Fruit fly (Drosophila melanogaster) whole organism, prepupa: ENCODE data around the gene CG10195.
A peak's percentile ranks its signal among the peaks of the same experiment; 100 is the strongest.

Experiments
- Blimp-1 ChIP-seq: fragments of 200-800 bp; sonication (Bioruptor generic); optimal IDR thresholded peaks from 3 replicates; lab custom pipeline; 2017; ENCODE audit warnings: missing biosample characterization, missing genetic modification characterization, mild to moderate bottlenecking, moderate library complexity, missing genetic modification reagents
- CG10631 ChIP-seq: fragments of 200-800 bp; sonication (Bioruptor generic); optimal IDR thresholded peaks from 2 replicates; lab custom pipeline; 2016; ENCODE audit warnings: missing biosample characterization, missing genetic modification characterization
- CG10669 ChIP-seq: fragments of 200-800 bp; sonication (Bioruptor generic); optimal IDR thresholded peaks from 3 replicates; lab custom pipeline; 2018; ENCODE audit warnings: missing biosample characterization, mild to moderate bottlenecking, missing genetic modification characterization, moderate library complexity
- CG11294 ChIP-seq: fragments of 200-800 bp; sonication (Bioruptor generic); IDR thresholded peaks from 2 replicates; pipeline ENCODE4 v1.3.6; 2022; ENCODE audit warnings: missing biosample characterization, missing genetic modification characterization
- CG11902 ChIP-seq: fragments of 200-800 bp; sonication (Bioruptor generic); optimal IDR thresholded peaks from 3 replicates; lab custom pipeline; 2016; ENCODE audit warnings: missing biosample characterization, missing genetic modification characterization
- CG15336 ChIP-seq: fragments of 200-800 bp; sonication (Bioruptor generic); IDR thresholded peaks from 2 replicates; pipeline ENCODE4 v1.3.6; 2022; ENCODE audit warnings: missing biosample characterization, missing genetic modification characterization
- CG1621 ChIP-seq: fragments of 200-800 bp; sonication (Bioruptor generic); optimal IDR thresholded peaks from 3 replicates; lab custom pipeline; 2018; ENCODE audit warnings: missing biosample characterization, mild to moderate bottlenecking, missing genetic modification characterization
- CG16779 ChIP-seq: fragments of 200-800 bp; sonication (Bioruptor generic); optimal IDR thresholded peaks from 3 replicates; lab custom pipeline; 2017; ENCODE audit warnings: missing biosample characterization, mild to moderate bottlenecking, missing genetic modification characterization
- CG3032 ChIP-seq: fragments of 200-800 bp; optimal IDR thresholded peaks from 2 replicates; lab custom pipeline; 2019; ENCODE audit warnings: missing biosample characterization, mild to moderate bottlenecking, missing genetic modification characterization, moderate library complexity
- CG31627 ChIP-seq: fragments of 200-800 bp; sonication (Bioruptor generic); optimal IDR thresholded peaks from 3 replicates; lab custom pipeline; 2016; ENCODE audit warnings: missing biosample characterization, missing genetic modification characterization
- CG32006 ChIP-seq: fragments of 200-800 bp; sonication (Bioruptor generic); optimal IDR thresholded peaks from 3 replicates; lab custom pipeline; 2017; ENCODE audit warnings: missing biosample characterization, mild to moderate bottlenecking, missing genetic modification characterization
- CG34406 ChIP-seq: fragments of 200-800 bp; sonication (Bioruptor generic); optimal IDR thresholded peaks from 3 replicates; lab custom pipeline; 2016; ENCODE audit warnings: missing biosample characterization, missing genetic modification characterization
- CG3919 ChIP-seq: fragments of 200-800 bp; sonication (Bioruptor generic); optimal IDR thresholded peaks from 3 replicates; lab custom pipeline; 2016; ENCODE audit warnings: missing biosample characterization, missing genetic modification characterization
- CG4318 ChIP-seq: fragments of 200-800 bp; sonication (Bioruptor generic); optimal IDR thresholded peaks from 3 replicates; lab custom pipeline; 2017; ENCODE audit warnings: missing biosample characterization, mild to moderate bottlenecking, missing genetic modification characterization
- CG6163 ChIP-seq: fragments of 200-800 bp; sonication (Bioruptor generic); IDR thresholded peaks from 3 replicates; pipeline ENCODE4 v1.3.6; 2022; ENCODE audit warnings: missing biosample characterization, missing genetic modification characterization
- CG6276 ChIP-seq: fragments of 200-800 bp; sonication (Bioruptor generic); optimal IDR thresholded peaks from 2 replicates; lab custom pipeline; 2017; ENCODE audit warnings: missing biosample characterization, mild to moderate bottlenecking, missing genetic modification characterization
- CG6792 ChIP-seq: fragments of 200-800 bp; sonication (Bioruptor generic); optimal IDR thresholded peaks from 3 replicates; lab custom pipeline; 2016; ENCODE audit warnings: missing biosample characterization, missing genetic modification characterization
- CG6808 ChIP-seq: fragments of 200-800 bp; sonication (Bioruptor generic); optimal IDR thresholded peaks from 3 replicates; lab custom pipeline; 2017; ENCODE audit warnings: missing biosample characterization, missing genetic modification characterization, mild to moderate bottlenecking, moderate library complexity, missing genetic modification reagents
- CG7368 ChIP-seq: fragments of 200-800 bp; sonication (Bioruptor generic); optimal IDR thresholded peaks from 3 replicates; lab custom pipeline; 2016; ENCODE audit warnings: missing biosample characterization, missing genetic modification characterization
- CG8119 ChIP-seq: fragments of 200-800 bp; sonication (Bioruptor generic); IDR thresholded peaks from 3 replicates; pipeline ENCODE4 v1.3.6; 2022; ENCODE audit warnings: missing biosample characterization, missing genetic modification characterization
- CG8319 ChIP-seq: fragments of 200-800 bp; sonication (Bioruptor generic); optimal IDR thresholded peaks from 3 replicates; lab custom pipeline; 2016; ENCODE audit warnings: missing biosample characterization, missing genetic modification characterization
- CG8632 ChIP-seq: fragments of 200-800 bp; sonication (Bioruptor generic); optimal IDR thresholded peaks from 3 replicates; lab custom pipeline; 2016; ENCODE audit warnings: missing biosample characterization, missing genetic modification characterization
- CG9139 ChIP-seq: fragments of 200-800 bp; sonication (Bioruptor generic); optimal IDR thresholded peaks from 3 replicates; lab custom pipeline; 2017; ENCODE audit warnings: missing biosample characterization, mild to moderate bottlenecking, missing genetic modification characterization
- Eip75B ChIP-seq: fragments of 200-800 bp; sonication (Bioruptor generic); optimal IDR thresholded peaks from 3 replicates; lab custom pipeline; 2016; ENCODE audit warnings: missing biosample characterization, missing genetic modification characterization
- Eip78C ChIP-seq: fragments of 200-800 bp; sonication (Bioruptor generic); peaks from one replicate; lab custom pipeline; 2016; ENCODE audit warnings: missing biosample characterization, missing genetic modification characterization
- Ets21C ChIP-seq: fragments of 200-800 bp; sonication (Bioruptor generic); optimal IDR thresholded peaks from 3 replicates; lab custom pipeline; 2016; ENCODE audit warnings: missing biosample characterization, missing genetic modification characterization
- Ets96B ChIP-seq: fragments of 200-800 bp; optimal IDR thresholded peaks from 2 replicates; lab custom pipeline; 2019; ENCODE audit warnings: missing biosample characterization, mild to moderate bottlenecking, missing genetic modification characterization, moderate library complexity
- Gug ChIP-seq: fragments of 200-800 bp; sonication (Bioruptor generic); IDR thresholded peaks from 2 replicates; pipeline ENCODE4 v1.3.6; 2022; ENCODE audit warnings: missing biosample characterization, missing genetic modification characterization
- Lpt ChIP-seq: fragments of 200-800 bp; sonication (Bioruptor generic); optimal IDR thresholded peaks from 3 replicates; lab custom pipeline; 2016; ENCODE audit warnings: missing biosample characterization, missing genetic modification characterization
- Met ChIP-seq: fragments of 200-800 bp; sonication (Bioruptor generic); optimal IDR thresholded peaks from 3 replicates; lab custom pipeline; 2016; ENCODE audit warnings: missing biosample characterization, missing genetic modification characterization
- Sox102F ChIP-seq: fragments of 200-800 bp; sonication (Bioruptor generic); optimal IDR thresholded peaks from 2 replicates; lab custom pipeline; 2016; ENCODE audit warnings: missing biosample characterization, mild to moderate bottlenecking, missing genetic modification characterization
- Sox14 ChIP-seq: fragments of 200-800 bp; sonication (Bioruptor generic); optimal IDR thresholded peaks from 3 replicates; lab custom pipeline; 2016; ENCODE audit warnings: missing biosample characterization, missing genetic modification characterization
- cyc ChIP-seq: fragments of 200-800 bp; sonication (Bioruptor generic); optimal IDR thresholded peaks from 3 replicates; lab custom pipeline; 2016; ENCODE audit warnings: missing biosample characterization, missing genetic modification characterization
- dac ChIP-seq: fragments of 200-800 bp; sonication (Bioruptor generic); optimal IDR thresholded peaks from 2 replicates; lab custom pipeline; 2017; ENCODE audit warnings: missing biosample characterization, mild to moderate bottlenecking, missing genetic modification characterization
- dsx ChIP-seq: fragments of 200-800 bp; optimal IDR thresholded peaks from 3 replicates; lab custom pipeline; 2019; ENCODE audit warnings: missing biosample characterization, mild to moderate bottlenecking, missing genetic modification characterization, moderate library complexity; ENCODE audit not compliant: poor library complexity, severe bottlenecking
- eg ChIP-seq: fragments of 200-800 bp; sonication (Bioruptor generic); IDR thresholded peaks from 3 replicates; pipeline ENCODE4 v1.3.6; 2022; ENCODE audit warnings: missing biosample characterization, missing genetic modification characterization
- esn ChIP-seq: fragments of 200-800 bp; sonication (Bioruptor generic); optimal IDR thresholded peaks from 2 replicates; lab custom pipeline; 2016; ENCODE audit warnings: missing biosample characterization, mild to moderate bottlenecking, missing genetic modification characterization, moderate library complexity
- fd59A ChIP-seq: fragments of 200-800 bp; sonication (Bioruptor generic); optimal IDR thresholded peaks from 2 replicates; lab custom pipeline; 2017; ENCODE audit warnings: missing biosample characterization, mild to moderate bottlenecking, missing genetic modification characterization, missing genetic modification reagents
- fd85E ChIP-seq: fragments of 200-800 bp; sonication (Bioruptor generic); optimal IDR thresholded peaks from 3 replicates; lab custom pipeline; 2016; ENCODE audit warnings: missing biosample characterization, missing genetic modification characterization
- fkh ChIP-seq: fragments of 200-800 bp; sonication (Bioruptor generic); optimal IDR thresholded peaks from 3 replicates; lab custom pipeline; 2017; ENCODE audit warnings: missing biosample characterization, mild to moderate bottlenecking, missing genetic modification characterization, moderate library complexity
- lz ChIP-seq: fragments of 200-800 bp; sonication (Bioruptor generic); optimal IDR thresholded peaks from 3 replicates; lab custom pipeline; 2016; ENCODE audit warnings: missing biosample characterization, missing genetic modification characterization
- net ChIP-seq: fragments of 200-800 bp; sonication (Bioruptor generic); optimal IDR thresholded peaks from 3 replicates; lab custom pipeline; 2016; ENCODE audit warnings: missing biosample characterization, missing genetic modification characterization
- salr ChIP-seq, 2 experiments: fragments of 200-800 bp; sonication (Bioruptor generic); optimal IDR thresholded peaks; 3 replicates each; lab custom pipeline; 2016 to 2018; ENCODE audit warnings: missing biosample characterization in 2 of 2, missing genetic modification characterization in 2 of 2, mild to moderate bottlenecking in 1 of 2
- spab ChIP-seq: fragments of 200-800 bp; sonication (Bioruptor generic); optimal IDR thresholded peaks from 2 replicates; lab custom pipeline; 2017; ENCODE audit warnings: missing biosample characterization, mild to moderate bottlenecking, missing genetic modification characterization, missing genetic modification reagents
- ss ChIP-seq, 2 experiments: fragments of 200-800 bp; sonication (Bioruptor generic); optimal IDR thresholded peaks; 2 replicates in 1 of 2; 3 replicates in 1 of 2; lab custom pipeline; 2017 to 2018; ENCODE audit warnings: mild to moderate bottlenecking in 2 of 2, missing biosample characterization in 2 of 2, missing genetic modification characterization in 2 of 2, moderate library complexity in 1 of 2
- svp ChIP-seq: fragments of 200-800 bp; sonication (Bioruptor generic); peaks from one replicate; lab custom pipeline; 2016; ENCODE audit warnings: missing biosample characterization, missing genetic modification characterization
- topi ChIP-seq: fragments of 200-800 bp; sonication (Bioruptor generic); optimal IDR thresholded peaks from 3 replicates; lab custom pipeline; 2016; ENCODE audit warnings: missing biosample characterization, missing genetic modification characterization

Gene CG10195

DNA sequence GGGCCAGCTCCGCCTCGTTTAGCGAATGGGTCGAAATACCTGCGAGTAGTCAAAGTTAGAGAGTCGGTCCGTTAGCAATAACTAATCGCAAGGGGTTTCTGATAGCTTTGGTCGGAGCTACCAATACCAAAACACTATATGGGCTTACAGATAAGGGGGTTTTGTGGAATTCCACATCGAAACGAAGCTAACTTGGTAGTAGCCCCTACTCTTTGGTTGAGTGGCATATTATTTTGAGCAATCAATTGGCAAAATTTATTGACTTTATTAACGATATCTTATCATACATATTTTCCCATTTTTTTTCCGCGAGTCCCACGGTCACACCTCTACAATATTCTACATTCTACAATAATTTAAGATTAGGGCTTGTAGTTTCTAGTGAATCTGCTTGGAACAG, 21.8 kb upstream of the CG10195 start:
- TF ChIP-seq CG8632: no peak
- TF ChIP-seq eg (GFP tag; lab: Robert Waterston, UW): no peak
- TF ChIP-seq Blimp-1 (GFP tag; lab: Kevin White, UChicago): no peak
- no peak for TF ChIP-seq CG32006 (GFP tag; lab: Kevin White, UChicago)
- no peak for TF ChIP-seq topi (GFP tag; lab: Kevin White, UChicago)
- TF ChIP-seq net (GFP tag; lab: Kevin White, UChicago): no peak
- no peak for TF ChIP-seq dsx (GFP tag; lab: Kevin White, UChicago)
- no peak for TF ChIP-seq Ets96B
- no peak for TF ChIP-seq Eip78C (GFP tag; lab: Kevin White, UChicago)
- TF ChIP-seq CG3032 (tag; lab: Kevin White, UChicago): no peak
- no peak for TF ChIP-seq Gug (GFP tag; lab: Robert Waterston, UW)
- no peak for TF ChIP-seq fd59A
- no peak for TF ChIP-seq CG10631 (GFP tag; lab: Kevin White, UChicago)
- no peak for TF ChIP-seq CG6276 (GFP tag; lab: Kevin White, UChicago)
- TF ChIP-seq CG11902: no peak
- no peak for TF ChIP-seq CG15336
- TF ChIP-seq CG4318 (GFP tag; lab: Kevin White, UChicago): no peak
- TF ChIP-seq ss (GFP tag; optimal IDR thresholded peaks at IDR 0.05; lab: Kevin White, UChicago): no peak
- TF ChIP-seq esn (GFP tag; lab: Kevin White, UChicago): no peak

DNA sequence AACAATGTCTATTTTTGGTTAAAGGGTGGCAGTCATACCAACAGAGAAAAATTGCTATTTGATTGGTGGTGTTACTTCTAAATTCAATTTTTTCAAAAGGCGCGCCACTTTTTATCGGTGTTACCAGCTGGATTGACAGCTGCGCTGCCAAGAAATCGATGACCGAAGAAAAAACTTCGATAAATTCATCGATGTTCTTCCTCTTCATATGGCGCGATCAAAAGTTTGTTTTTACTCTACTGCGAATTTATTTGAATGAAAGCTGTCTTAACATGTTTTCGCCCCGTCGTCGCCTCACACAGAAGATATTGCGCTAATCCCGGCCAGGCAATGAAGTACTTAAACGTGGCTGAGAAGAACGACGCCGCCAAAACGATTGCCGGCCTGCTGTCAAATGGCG, 13.5 kb upstream of the CG10195 start, which contains the start of gene Top3alpha:
Gene Top3alpha (plus strand): TSS at position 186 of the 400 bp plus-strand sequence.
- TF ChIP-seq CG6163 (GFP tag; lab: Robert Waterston, UW) (no peak), CG10669 (no peak), fkh (no peak), CG34406 (GFP tag; lab: Kevin White, UChicago) (no peak), Met (GFP tag; lab: Kevin White, UChicago) (no peak), lz (GFP tag; lab: Kevin White, UChicago) (no peak), CG3919 (GFP tag; lab: Kevin White, UChicago) (no peak), CG6792 (GFP tag; lab: Kevin White, UChicago) (no peak), CG1621 (no peak), CG6808 (GFP tag; lab: Kevin White, UChicago) (no peak), CG8632 (no peak), fd85E (GFP tag; lab: Kevin White, UChicago) (no peak), salr (GFP tag; optimal IDR thresholded peaks at IDR 0.05; lab: Kevin White, UChicago) (no peak), CG16779 (tag; lab: Kevin White, UChicago) (no peak), Lpt (GFP tag; lab: Kevin White, UChicago) (no peak), CG4318 (GFP tag; lab: Kevin White, UChicago) (no peak), CG31627 (GFP tag; lab: Kevin White, UChicago) (no peak), CG8119 (no peak), CG8319 (GFP tag; lab: Kevin White, UChicago) (no peak)

DNA sequence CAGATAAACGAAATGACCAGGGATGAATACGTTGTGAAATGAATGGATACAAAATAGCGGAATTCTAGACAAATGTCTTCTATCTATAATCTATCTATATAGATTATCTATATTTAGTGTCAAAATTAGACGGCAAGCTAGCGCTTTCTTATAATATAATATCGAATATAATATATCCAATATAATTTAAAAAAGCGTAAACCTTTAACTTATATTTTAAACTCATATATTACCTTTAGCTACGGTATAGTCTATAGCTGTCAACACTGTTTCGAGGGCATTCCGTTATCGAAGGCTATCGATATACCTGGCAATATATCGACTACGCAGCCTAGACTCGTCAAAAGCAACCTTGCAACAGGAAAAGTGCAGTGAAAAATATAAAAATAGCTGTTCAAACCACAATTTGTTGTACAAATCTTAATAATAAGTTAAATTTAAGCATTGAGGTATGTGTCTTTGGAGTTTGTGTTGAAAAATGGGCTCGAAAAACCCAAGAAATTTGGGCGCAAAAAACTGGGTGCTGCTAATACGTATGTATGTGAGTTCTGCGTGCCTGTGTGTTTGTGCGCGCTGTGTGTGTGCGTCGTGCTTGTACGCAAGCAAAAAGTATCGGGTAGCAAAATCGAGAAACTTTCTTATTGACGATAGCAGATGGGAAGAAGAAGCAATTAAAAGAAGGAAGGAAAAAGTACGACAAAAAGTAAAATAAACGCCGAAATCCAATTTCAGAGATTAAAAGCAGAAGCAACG, 8.6 kb upstream of the CG10195 start, which contains the start of the genes swm and Ctu2:
Gene swm (plus strand): TSS at position 318 of the 753 bp plus-strand sequence.
Gene Ctu2 (minus strand): TSS at position 320 of the 753 bp plus-strand sequence.
- TF ChIP-seq CG11294 (GFP tag; lab: Robert Waterston, UW) (no peak), svp (peak; percentile 71), Sox102F (no peak), spab (GFP tag; lab: Kevin White, UChicago) (no peak), Sox14 (no peak), CG31627 (GFP tag; lab: Kevin White, UChicago) (peak; percentile 8), CG9139 (GFP tag; lab: Kevin White, UChicago) (no peak), CG34406 (GFP tag; lab: Kevin White, UChicago) (no peak), esn (GFP tag; lab: Kevin White, UChicago) (peak; percentile 41), dac (no peak), CG7368 (GFP tag; lab: Kevin White, UChicago) (no peak), cyc (no peak), Gug (GFP tag; lab: Robert Waterston, UW) (peak; percentile 42), CG15336 (no peak), CG3919 (GFP tag; lab: Kevin White, UChicago) (no peak), Met (GFP tag; lab: Kevin White, UChicago) (no peak), CG3032 (tag; lab: Kevin White, UChicago) (peak; percentile 72), Eip75B (GFP tag; lab: Kevin White, UChicago) (no peak), eg (GFP tag; lab: Robert Waterston, UW) (peak; percentile 40; the same call in 1 of the 3 replicates), CG8119 (peak; percentile 50; the same call in 1 of the 3 replicates), Ets21C (GFP tag; lab: Kevin White, UChicago) (no peak)
